Fruit fly (Drosophila melanogaster) whole organism, pupa: Measurements from ENCODE around the gene Mst89B.

ENCODE experiments used
- CG17806 ChIP-seq: fragments of 200-800 bp; sonication (Bioruptor generic); optimal IDR thresholded peaks from 2 replicates; lab custom pipeline; 2018; ENCODE audit warnings: missing biosample characterization, mild to moderate bottlenecking, missing genetic modification characterization, moderate library complexity
- CG4496 ChIP-seq: fragments of 200-800 bp; sonication (Bioruptor generic); IDR thresholded peaks from 3 replicates; pipeline ENCODE4 v1.3.6; 2022; ENCODE audit warnings: missing biosample characterization, missing genetic modification characterization
- CG8159 ChIP-seq: fragments of 200-800 bp; sonication (Bioruptor generic); optimal IDR thresholded peaks from 3 replicates; lab custom pipeline; 2018; ENCODE audit warnings: missing biosample characterization, mild to moderate bottlenecking, missing genetic modification characterization, moderate library complexity
- D1 ChIP-seq: fragments of 200-800 bp; sonication (Bioruptor generic); optimal IDR thresholded peaks from 2 replicates; lab custom pipeline; 2018; ENCODE audit warnings: missing biosample characterization, mild to moderate bottlenecking, missing genetic modification characterization, moderate library complexity
- EcR ChIP-seq: fragments of 200-800 bp; sonication (Bioruptor generic); optimal IDR thresholded peaks from 3 replicates; lab custom pipeline; 2019; ENCODE audit warnings: missing biosample characterization, missing genetic modification characterization, mild to moderate bottlenecking, moderate library complexity, missing genetic modification reagents
- Ets98B ChIP-seq: fragments of 200-800 bp; sonication (Bioruptor generic); IDR thresholded peaks from 2 replicates; pipeline ENCODE4 v1.3.6; 2022; ENCODE audit warnings: missing biosample characterization, missing genetic modification characterization
- fd96Ca ChIP-seq: fragments of 200-800 bp; sonication (Bioruptor generic); IDR thresholded peaks from 3 replicates; pipeline ENCODE4 v1.3.6; 2022; ENCODE audit warnings: missing biosample characterization, missing genetic modification characterization
- rn ChIP-seq: fragments of 200-800 bp; sonication (Bioruptor generic); IDR thresholded peaks from 2 replicates; pipeline ENCODE4 v1.3.6; 2022; ENCODE audit warnings: missing biosample characterization, missing genetic modification characterization

DNA sequence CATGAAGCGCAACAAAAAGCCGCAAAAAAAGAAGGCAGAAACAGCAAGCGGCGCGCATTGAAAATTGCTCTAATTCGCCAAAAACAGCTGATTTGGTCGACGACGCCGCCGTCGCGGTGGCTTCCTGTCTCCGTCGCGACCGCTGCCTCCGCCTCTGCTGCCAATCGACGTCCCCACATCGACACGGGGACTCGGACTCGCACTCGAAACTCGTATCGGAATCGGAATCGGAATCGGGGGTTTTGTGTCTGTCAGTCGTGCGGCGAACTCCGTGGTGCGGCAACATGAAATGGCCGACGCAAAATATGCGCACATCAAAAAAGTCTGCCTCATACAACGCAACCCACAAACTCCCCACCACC lies 14.9 kb upstream of the Mst89B start:
- TF ChIP-seq D1 (tag; lab: Kevin White, UChicago), result no peak
- no peak for TF ChIP-seq CG8159 (tag; lab: Kevin White, UChicago)
- no peak for TF ChIP-seq rn (GFP tag; lab: Robert Waterston, UW)
- no peak for TF ChIP-seq CG17806 (tag; lab: Kevin White, UChicago)
- no peak for TF ChIP-seq EcR (GFP tag; lab: Kevin White, UChicago)
- TF ChIP-seq CG4496, result no peak
- TF ChIP-seq Ets98B (GFP tag; lab: Robert Waterston, UW), result no peak
- no peak for TF ChIP-seq fd96Ca
